Fruit fly (Drosophila melanogaster) whole organism, embryonic: ENCODE results near the gene CG14721.
A peak's percentile ranks its signal among the peaks of the same experiment; 100 is the strongest.

Source experiments
- ATbp ChIP-seq: fragments of 200-800 bp; sonication (Bioruptor generic); optimal IDR thresholded peaks from 2 replicates; lab custom pipeline; 2017; ENCODE audit warnings: missing biosample characterization, mild to moderate bottlenecking, missing genetic modification characterization, missing genetic modification reagents
- Aef1 ChIP-seq: fragments of 200-800 bp; sonication (Bioruptor generic); IDR thresholded peaks from 3 replicates; pipeline ENCODE4 v1.3.6; 2022; ENCODE audit warnings: missing biosample characterization, missing genetic modification characterization
- CG10431 ChIP-seq: fragments of 200-800 bp; sonication (Bioruptor generic); optimal IDR thresholded peaks from 3 replicates; lab custom pipeline; 2018; ENCODE audit warnings: missing biosample characterization, mild to moderate bottlenecking, missing genetic modification characterization
- CG11695 ChIP-seq: fragments of 200-800 bp; sonication (Bioruptor generic); IDR thresholded peaks from 3 replicates; pipeline ENCODE4 v1.3.6; 2022; ENCODE audit warnings: missing biosample characterization, missing genetic modification characterization
- CG12104 ChIP-seq: fragments of 200-800 bp; sonication (Bioruptor generic); optimal IDR thresholded peaks from 3 replicates; lab custom pipeline; 2016; ENCODE audit warnings: missing biosample characterization, missing genetic modification characterization
- CG15601 ChIP-seq: fragments of 200-800 bp; sonication (Bioruptor generic); optimal IDR thresholded peaks from 3 replicates; lab custom pipeline; 2019; ENCODE audit warnings: missing biosample characterization, mild to moderate bottlenecking, missing genetic modification characterization, moderate library complexity
- CG18599 ChIP-seq: fragments of 200-800 bp; sonication (Bioruptor generic); optimal IDR thresholded peaks from 3 replicates; lab custom pipeline; 2017; ENCODE audit warnings: missing biosample characterization, missing genetic modification characterization, mild to moderate bottlenecking, moderate library complexity, missing genetic modification reagents
- CG30403 ChIP-seq: fragments of 200-800 bp; sonication (Bioruptor generic); optimal IDR thresholded peaks from 3 replicates; lab custom pipeline; 2016; ENCODE audit warnings: missing biosample characterization, missing genetic modification characterization
- CG3065 ChIP-seq: fragments of 200-800 bp; sonication (Bioruptor generic); optimal IDR thresholded peaks from 2 replicates; lab custom pipeline; 2016; ENCODE audit warnings: missing biosample characterization, missing genetic modification characterization
- CG31365 ChIP-seq: fragments of 200-800 bp; sonication (Bioruptor generic); optimal IDR thresholded peaks from 2 replicates; lab custom pipeline; 2018; ENCODE audit warnings: missing biosample characterization, mild to moderate bottlenecking, missing genetic modification characterization
- CG34376 ChIP-seq: fragments of 200-800 bp; sonication (Bioruptor generic); optimal IDR thresholded peaks from 2 replicates; lab custom pipeline; 2018; ENCODE audit warnings: missing biosample characterization, mild to moderate bottlenecking, missing genetic modification characterization
- CG4707 ChIP-seq: fragments of 200-800 bp; sonication (Bioruptor generic); optimal IDR thresholded peaks from 2 replicates; lab custom pipeline; 2018; ENCODE audit warnings: missing biosample characterization, mild to moderate bottlenecking, missing genetic modification characterization, moderate library complexity
- CG5953 ChIP-seq: fragments of 200-800 bp; sonication (Bioruptor generic); IDR thresholded peaks from 2 replicates; pipeline ENCODE4 v1.3.6; 2022; ENCODE audit warnings: missing biosample characterization, missing genetic modification characterization
- CG7745 ChIP-seq: fragments of 200-800 bp; sonication (Bioruptor generic); optimal IDR thresholded peaks from 2 replicates; lab custom pipeline; 2018; ENCODE audit warnings: missing biosample characterization, mild to moderate bottlenecking, missing genetic modification characterization, moderate library complexity
- CG7987 ChIP-seq: fragments of 200-800 bp; sonication (Bioruptor generic); optimal IDR thresholded peaks from 2 replicates; lab custom pipeline; 2018; ENCODE audit warnings: missing biosample characterization, mild to moderate bottlenecking, missing genetic modification characterization, moderate library complexity
- CG8290 ChIP-seq, 3 experiments: fragments of 200-800 bp; sonication (Bioruptor generic); optimal IDR thresholded peaks; 2 replicates each; lab custom pipeline; 2016 to 2019; ENCODE audit warnings: missing biosample characterization in 3 of 3, missing genetic modification characterization in 3 of 3, mild to moderate bottlenecking in 2 of 3, moderate library complexity in 1 of 3
- CG8359 ChIP-seq: fragments of 200-800 bp; sonication (Bioruptor generic); optimal IDR thresholded peaks from 2 replicates; lab custom pipeline; 2017; ENCODE audit warnings: missing biosample characterization, mild to moderate bottlenecking, missing genetic modification characterization, borderline replicate concordance
- CG8388 ChIP-seq: fragments of 200-800 bp; sonication (Bioruptor generic); optimal IDR thresholded peaks from 2 replicates; lab custom pipeline; 2019; ENCODE audit warnings: missing biosample characterization, mild to moderate bottlenecking, missing genetic modification characterization, moderate library complexity
- CG9727 ChIP-seq: fragments of 200-800 bp; sonication (Bioruptor generic); optimal IDR thresholded peaks from 3 replicates; lab custom pipeline; 2017; ENCODE audit warnings: missing biosample characterization, mild to moderate bottlenecking, missing genetic modification characterization
- Fer1 ChIP-seq: fragments of 200-800 bp; sonication (Bioruptor generic); optimal IDR thresholded peaks from 2 replicates; lab custom pipeline; 2017; ENCODE audit warnings: missing biosample characterization, mild to moderate bottlenecking, missing genetic modification characterization
- Gsc ChIP-seq: fragments of 200-800 bp; sonication (Bioruptor generic); IDR thresholded peaks from 2 replicates; pipeline ENCODE4 v1.3.6; 2022; ENCODE audit warnings: missing biosample characterization, missing genetic modification characterization
- H2.0 ChIP-seq: fragments of 200-800 bp; sonication (Bioruptor generic); IDR thresholded peaks from 2 replicates; pipeline ENCODE4 v1.3.6; 2022; ENCODE audit warnings: missing biosample characterization, missing genetic modification characterization
- Hand ChIP-seq: fragments of 200-800 bp; sonication (Bioruptor generic); optimal IDR thresholded peaks from 2 replicates; lab custom pipeline; 2017; ENCODE audit warnings: mild to moderate bottlenecking, missing biosample characterization, missing genetic modification reagents, missing genetic modification characterization
- Hmx ChIP-seq: fragments of 200-800 bp; sonication (Bioruptor generic); optimal IDR thresholded peaks from 2 replicates; lab custom pipeline; 2016; ENCODE audit warnings: missing biosample characterization, missing genetic modification characterization
- Kr ChIP-seq: fragments of 200-800 bp; sonication (Bioruptor generic); optimal IDR thresholded peaks from 2 replicates; lab custom pipeline; 2017; ENCODE audit warnings: missing biosample characterization, mild to moderate bottlenecking, missing genetic modification characterization
- Max ChIP-seq: fragments of 200-800 bp; sonication (Bioruptor generic); optimal IDR thresholded peaks from 2 replicates; lab custom pipeline; 2016; ENCODE audit warnings: missing biosample characterization, mild to moderate bottlenecking, missing genetic modification characterization
- Myb ChIP-seq: fragments of 200-800 bp; sonication (Bioruptor generic); optimal IDR thresholded peaks from 2 replicates; lab custom pipeline; 2016; ENCODE audit warnings: missing biosample characterization, missing genetic modification characterization
- Side ChIP-seq: fragments of 200-800 bp; sonication (Bioruptor generic); optimal IDR thresholded peaks from 2 replicates; lab custom pipeline; 2016; ENCODE audit warnings: missing biosample characterization, missing genetic modification characterization
- ash1 ChIP-seq: fragments of 200-800 bp; sonication (Bioruptor generic); optimal IDR thresholded peaks from 2 replicates; lab custom pipeline; 2018; ENCODE audit warnings: missing biosample characterization, mild to moderate bottlenecking, missing genetic modification characterization
- bowl ChIP-seq: fragments of 200-800 bp; sonication (Bioruptor generic); IDR thresholded peaks from 2 replicates; pipeline ENCODE4 v1.3.6; 2022; ENCODE audit warnings: missing biosample characterization, missing genetic modification characterization
- br ChIP-seq: fragments of >200 bp; optimal IDR thresholded peaks from 2 replicates; lab custom pipeline; 2017
- btn ChIP-seq: fragments of 200-800 bp; sonication (Bioruptor generic); optimal IDR thresholded peaks from 2 replicates; lab custom pipeline; 2016; ENCODE audit warnings: missing biosample characterization, missing genetic modification characterization
- chif ChIP-seq, 2 experiments: fragments of 200-800 bp; sonication (Bioruptor generic); optimal IDR thresholded peaks; 3 replicates each; lab custom pipeline; 2016; ENCODE audit warnings: missing biosample characterization in 2 of 2, missing genetic modification characterization in 2 of 2
- crol ChIP-seq: fragments of 200-800 bp; sonication (Bioruptor generic); IDR thresholded peaks from 2 replicates; pipeline ENCODE4 v1.3.6; 2022; ENCODE audit warnings: missing biosample characterization, missing genetic modification characterization
- dmrt99B ChIP-seq: fragments of 200-800 bp; sonication (Bioruptor generic); optimal IDR thresholded peaks from 2 replicates; lab custom pipeline; 2018; ENCODE audit warnings: missing biosample characterization, mild to moderate bottlenecking, missing genetic modification characterization, moderate library complexity
- dpn ChIP-seq, 2 experiments: fragments of 200-800 bp; sonication (Bioruptor generic); optimal IDR thresholded peaks; 3 replicates each; lab custom pipeline; 2016; ENCODE audit warnings: missing biosample characterization in 2 of 2, missing genetic modification characterization in 2 of 2
- ind ChIP-seq: fragments of 200-800 bp; sonication (Bioruptor generic); optimal IDR thresholded peaks from 3 replicates; lab custom pipeline; 2016; ENCODE audit warnings: missing biosample characterization, missing genetic modification characterization
- jumu ChIP-seq: fragments of 200-800 bp; sonication (Bioruptor generic); optimal IDR thresholded peaks from 3 replicates; lab custom pipeline; 2016; ENCODE audit warnings: missing biosample characterization, missing genetic modification characterization
- kah ChIP-seq: fragments of 200-800 bp; sonication (Bioruptor generic); optimal IDR thresholded peaks from 2 replicates; lab custom pipeline; 2018; ENCODE audit warnings: missing biosample characterization, mild to moderate bottlenecking, missing genetic modification characterization
- klu ChIP-seq: fragments of 200-800 bp; sonication (Bioruptor generic); IDR thresholded peaks from 2 replicates; pipeline ENCODE4 v1.3.6; 2022; ENCODE audit warnings: missing biosample characterization, missing genetic modification characterization
- lab ChIP-seq: fragments of 200-800 bp; sonication (Bioruptor generic); optimal IDR thresholded peaks from 3 replicates; lab custom pipeline; 2017; ENCODE audit warnings: missing biosample characterization, missing genetic modification characterization, mild to moderate bottlenecking, moderate library complexity, missing genetic modification reagents
- lov ChIP-seq, 2 experiments: fragments of 200-800 bp in 1 of 2; fragments of >200 bp in 1 of 2; sonication (Bioruptor generic) in 1 of 2; IDR thresholded peaks in 1 of 2; optimal IDR thresholded peaks in 1 of 2; 2 replicates in 1 of 2; 3 replicates in 1 of 2; pipeline versions ENCODE4 v1.3.6 to Lab custom; 2017 to 2022; ENCODE audit warnings: missing biosample characterization in 1 of 2, missing genetic modification characterization in 1 of 2
- sd ChIP-seq: fragments of 200-800 bp; sonication (Bioruptor generic); optimal IDR thresholded peaks from 3 replicates; lab custom pipeline; 2018; ENCODE audit warnings: missing biosample characterization, mild to moderate bottlenecking, missing genetic modification characterization, moderate library complexity
- sim ChIP-seq: fragments of 200-800 bp; sonication (Bioruptor generic); IDR thresholded peaks from 2 replicates; pipeline ENCODE4 v1.3.6; 2022; ENCODE audit warnings: missing biosample characterization, missing genetic modification characterization
- sna ChIP-seq: fragments of 200-800 bp; sonication (Bioruptor generic); IDR thresholded peaks from 2 replicates; pipeline ENCODE4 v1.3.6; 2022; ENCODE audit warnings: missing biosample characterization, missing genetic modification characterization; ENCODE audit not compliant: partially characterized antibody
- tna ChIP-seq: fragments of 200-800 bp; sonication (Bioruptor generic); IDR thresholded peaks from 2 replicates; pipeline ENCODE4 v1.3.6; 2022; ENCODE audit warnings: missing biosample characterization, missing genetic modification characterization; ENCODE audit not compliant: partially characterized antibody
- trem ChIP-seq: fragments of 200-800 bp; optimal IDR thresholded peaks from 3 replicates; lab custom pipeline; 2019; ENCODE audit warnings: missing biosample characterization, mild to moderate bottlenecking, missing genetic modification characterization, moderate library complexity
- twi ChIP-seq: fragments of 200-800 bp; optimal IDR thresholded peaks from 2 replicates; lab custom pipeline; 2019; ENCODE audit warnings: missing biosample characterization, mild to moderate bottlenecking, missing genetic modification characterization, moderate library complexity

CG14721 gene

DNA sequence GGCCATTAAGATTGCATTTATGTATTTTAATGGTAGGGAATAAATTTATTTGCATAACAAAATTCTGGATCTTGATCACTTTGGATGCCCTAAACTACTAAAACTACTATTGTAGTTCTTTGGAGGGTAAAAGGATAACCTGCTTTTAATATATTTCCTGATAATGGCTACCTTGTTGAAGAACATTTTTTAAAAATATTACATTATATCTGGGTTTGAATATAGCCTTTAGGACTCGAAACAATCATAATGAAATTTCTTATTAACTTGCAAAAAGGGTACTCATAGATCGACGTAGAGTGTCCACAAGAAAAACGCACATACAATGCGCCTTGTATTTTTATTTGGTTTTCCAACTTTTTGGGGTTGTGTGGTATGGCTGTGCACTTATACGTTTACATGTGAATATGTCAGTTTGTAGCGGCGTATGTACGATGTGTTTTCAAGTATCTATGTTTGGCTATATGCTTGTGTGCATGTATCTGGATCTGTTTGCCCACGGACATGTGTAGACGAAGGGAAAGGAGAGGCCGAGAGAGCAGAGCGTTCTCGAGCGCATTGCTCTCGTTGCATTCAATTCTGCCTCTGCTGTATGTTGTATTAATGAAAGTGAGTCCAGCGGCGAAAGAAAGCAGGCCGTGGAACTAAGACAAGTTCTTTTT, 44.2 kb downstream of the CG14721 start (continued):
- TF ChIP-seq Max (GFP tag; lab: Kevin White, UChicago): peak; percentile 72
- peak; percentile 33 for TF ChIP-seq CG18599 (GFP tag; lab: Kevin White, UChicago)
- no peak for TF ChIP-seq Hand (GFP tag; lab: Kevin White, UChicago)
- TF ChIP-seq Gsc (GFP tag; lab: Robert Waterston, UW): peak; percentile 61
- peak; percentile 69 for TF ChIP-seq ATbp (GFP tag; lab: Kevin White, UChicago)
- TF ChIP-seq CG8359: peak; percentile 76
- TF ChIP-seq jumu (GFP tag; lab: Kevin White, UChicago): peak; percentile 28
- TF ChIP-seq CG11695 (GFP tag; lab: Robert Waterston, UW): no peak
- no peak for TF ChIP-seq CG7745 (tag; lab: Kevin White, UChicago)
- no peak for TF ChIP-seq Myb (GFP tag; lab: Kevin White, UChicago)
- peak; percentile 68 for TF ChIP-seq btn
- no peak for TF ChIP-seq klu (GFP tag; lab: Robert Waterston, UW)
- peak; percentile 63 for TF ChIP-seq CG10431 (GFP tag; lab: Kevin White, UChicago)
- peak; percentile 25 for TF ChIP-seq ind (GFP tag; lab: Kevin White, UChicago)
- peak; percentile 95 for TF ChIP-seq crol (GFP tag; lab: Robert Waterston, UW)
- peak; percentile 55 for TF ChIP-seq CG4707 (GFP tag; lab: Kevin White, UChicago)
- no peak for TF ChIP-seq CG31365
- TF ChIP-seq br (lab: Kevin White, UChicago): no peak
- peak; percentile 19 to 66 for TF ChIP-seq dpn (GFP tag; optimal IDR thresholded peaks at IDR 0.05; lab: Kevin White, UChicago)
- no peak for TF ChIP-seq CG7987 (GFP tag; lab: Kevin White, UChicago)
- no peak for TF ChIP-seq sna (GFP tag; lab: Robert Waterston, UW)
- TF ChIP-seq trem (tag; lab: Kevin White, UChicago): peak; percentile 81
- TF ChIP-seq H2.0 (GFP tag; lab: Robert Waterston, UW): peak; percentile 41; the same call in 1 of the 2 replicates
- TF ChIP-seq Side: peak; percentile 38
- TF ChIP-seq CG30403 (GFP tag; lab: Kevin White, UChicago): peak; percentile 78
- peak; percentile 63 for TF ChIP-seq CG12104 (GFP tag; lab: Kevin White, UChicago)
- no peak for TF ChIP-seq Fer1 (GFP tag; lab: Kevin White, UChicago)
- TF ChIP-seq CG34376 (GFP tag; lab: Kevin White, UChicago): no peak
- TF ChIP-seq tna: no peak
- TF ChIP-seq sim (GFP tag; lab: Robert Waterston, UW): 0 out of 2 replicates have a peak, but pooled peaks have one; percentile 31
- no peak for TF ChIP-seq sd (tag; lab: Kevin White, UChicago)
- TF ChIP-seq kah (GFP tag; lab: Kevin White, UChicago): no peak
- peak; percentile 37 for TF ChIP-seq Hmx (GFP tag; lab: Kevin White, UChicago)
- TF ChIP-seq CG3065 (GFP tag; lab: Kevin White, UChicago): peak; percentile 68
- peak; percentile 66 to 84 for TF ChIP-seq chif (GFP tag; optimal IDR thresholded peaks at IDR 0.05; lab: Kevin White, UChicago)
- no peak for TF ChIP-seq bowl (GFP tag; lab: Robert Waterston, UW)
- TF ChIP-seq CG8290 (GFP tag; optimal IDR thresholded peaks at IDR 0.05; lab: Kevin White, UChicago): peak; percentile 86
- peak in 1 of 2 experiments; percentile 22 for TF ChIP-seq CG8290 (tag; optimal IDR thresholded peaks at IDR 0.05; lab: Kevin White, UChicago)
- peak; percentile 84 for TF ChIP-seq CG9727 (GFP tag; lab: Kevin White, UChicago)
- TF ChIP-seq Aef1 (GFP tag; lab: Robert Waterston, UW): no peak
- TF ChIP-seq dmrt99B (tag; lab: Kevin White, UChicago): peak; percentile 74
- TF ChIP-seq ash1 (GFP tag; lab: Kevin White, UChicago): no peak
- TF ChIP-seq lab (GFP tag; lab: Kevin White, UChicago): peak; percentile 14
- no peak for TF ChIP-seq lov (optimal IDR thresholded peaks at IDR 0.05; lab: Kevin White, UChicago)
- no peak; the same call in 1 of the 3 replicates for TF ChIP-seq lov (GFP tag; IDR thresholded peaks at IDR 0.05; lab: Robert Waterston, UW)
- peak; percentile 85 for TF ChIP-seq CG8388
- TF ChIP-seq CG15601 (tag; lab: Kevin White, UChicago): peak; percentile 87
- TF ChIP-seq twi: peak; percentile 71
- TF ChIP-seq Kr (GFP tag; lab: Kevin White, UChicago): no peak
- peak; percentile 50; the same call in 1 of the 2 replicates for TF ChIP-seq CG5953 (GFP tag; lab: Robert Waterston, UW)
